Worm (Caenorhabditis elegans): ENCODE data around the gene C04E12.4.

DNA sequence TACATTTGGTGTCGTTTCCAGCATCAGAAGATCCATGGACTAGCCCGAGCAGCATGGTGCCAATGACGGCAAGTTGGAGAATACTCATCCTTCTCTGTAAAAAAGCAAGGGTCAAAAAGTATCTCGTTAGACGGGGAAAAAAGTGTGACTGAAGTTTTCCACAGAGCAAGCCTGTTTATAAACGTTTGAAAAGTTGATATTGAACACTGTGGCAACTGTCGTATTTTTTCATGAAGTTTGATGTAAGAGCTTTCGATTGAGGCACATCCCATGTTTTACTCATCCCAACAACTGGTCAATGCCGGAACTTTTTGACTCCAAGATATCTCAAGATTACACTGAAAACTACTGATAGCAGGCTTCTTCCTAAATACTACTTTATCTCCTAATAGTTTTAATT is 43.6 kb upstream of the C04E12.4 start, which contains the start of gene F35F10.13:
- TF ChIP-seq hmg-4 (GFP tag; optimal IDR thresholded peaks at IDR 0.05), result no peak
- TF ChIP-seq ama-1 (optimal IDR thresholded peaks at IDR 0.05), result no peak
- no peak for TF ChIP-seq tbx-11 (GFP tag; IDR thresholded peaks at IDR 0.05)
- TF ChIP-seq aly-1 (tag; optimal IDR thresholded peaks at IDR 0.05), result no peak
- no peak for TF ChIP-seq B0310.2 (tag; optimal IDR thresholded peaks at IDR 0.05)
- TF ChIP-seq flt-1 (GFP tag; IDR thresholded peaks at IDR 0.05), result no peak
- no peak for TF ChIP-seq ceh-36 (tag; optimal IDR thresholded peaks at IDR 0.05)
- no peak for TF ChIP-seq tra-4 (tag; optimal IDR thresholded peaks at IDR 0.05)
- TF ChIP-seq hmbx-1 (tag; optimal IDR thresholded peaks at IDR 0.05), result no peak
- TF ChIP-seq ets-7 (tag; optimal IDR thresholded peaks at IDR 0.05), result no peak
- TF ChIP-seq hnd-1 (tag; optimal IDR thresholded peaks at IDR 0.05), result no peak
- no peak for TF ChIP-seq pes-1 (GFP tag; IDR thresholded peaks at IDR 0.05)
